Worm (Caenorhabditis elegans) whole organism, L4/young adult: ENCODE results near the gene C08E3.1.
"Not testable (repeated sequence)": the region's sequence is repeated elsewhere in the genome, so short reads cannot be mapped to it uniquely, and the experiment has no call there.

ENCODE experiments used
- W03F9.2 ChIP-seq: fragments of 150-350 bp; optimal IDR thresholded peaks from 2 replicates; lab custom pipeline; 2014; ENCODE audit warnings: missing biosample characterization, missing genetic modification characterization
- dao-5 ChIP-seq: sonication (generic microtip); optimal IDR thresholded peaks from 2 replicates; lab custom pipeline; 2016; ENCODE audit warnings: missing genotype, missing genetic modification characterization, moderate library complexity, missing compliant biosample characterization
- him-1 ChIP-seq: sonication (generic microtip); optimal IDR thresholded peaks from 2 replicates; lab custom pipeline; 2016; ENCODE audit warnings: missing genotype, missing genetic modification reagents, missing genetic modification characterization, missing compliant biosample characterization

The C08E3.1 gene

DNA sequence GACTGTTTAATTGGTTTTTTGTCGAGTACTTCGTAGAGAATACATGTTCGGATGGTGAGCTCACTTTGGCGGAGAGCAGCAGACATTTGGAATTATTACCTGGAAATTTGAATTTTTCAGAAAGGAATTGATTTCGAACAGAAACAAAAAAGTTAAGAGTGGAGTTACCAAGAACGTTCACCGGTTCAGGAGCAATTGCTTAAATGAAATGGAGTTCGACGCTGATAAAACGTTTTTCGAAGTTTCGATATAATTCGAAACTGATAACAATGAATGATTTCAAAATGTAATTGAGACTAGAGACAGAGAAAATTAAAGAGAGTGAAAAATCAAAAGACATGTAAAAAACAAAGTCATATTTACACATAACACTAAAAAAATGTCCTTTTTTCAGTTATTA lies 23.0 kb upstream of the C08E3.1 start, which contains the start of gene fbxa-163:
TSS of gene fbxa-163 (minus strand) at position 101 of the 400 bp plus-strand sequence.
- TF ChIP-seq him-1 (tag; lab: Kevin White, UChicago) (no peak), dao-5 (tag; lab: Kevin White, UChicago) (no peak), W03F9.2 (tag; lab: Kevin White, UChicago) (no peak)

DNA sequence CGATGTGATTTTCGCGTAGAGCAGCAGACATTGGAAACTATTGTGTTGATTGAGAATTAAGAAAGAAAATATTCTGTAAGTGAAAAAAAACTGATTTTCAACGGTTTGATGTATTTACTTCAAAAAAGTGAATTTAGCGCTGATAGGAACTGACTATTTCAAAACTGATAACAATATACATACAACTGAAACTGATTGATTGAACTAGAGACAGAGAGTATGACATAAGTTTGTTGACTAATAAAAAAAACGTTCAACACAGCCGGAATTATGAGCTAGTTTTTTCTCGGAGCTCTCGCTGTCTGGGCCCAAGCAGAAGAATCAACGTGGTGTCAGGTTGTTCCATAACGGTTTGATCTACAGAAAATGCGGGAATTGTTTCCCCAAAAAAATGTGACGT lies 19.6 kb upstream of the C08E3.1 start, which contains the start of gene fbxa-164:
TSS of gene fbxa-164 (minus strand) at position 101 of the 400 bp plus-strand sequence.
- TF ChIP-seq him-1 (tag; lab: Kevin White, UChicago): no peak
- TF ChIP-seq W03F9.2 (tag; lab: Kevin White, UChicago): no peak
- TF ChIP-seq dao-5 (tag; lab: Kevin White, UChicago): no peak

DNA sequence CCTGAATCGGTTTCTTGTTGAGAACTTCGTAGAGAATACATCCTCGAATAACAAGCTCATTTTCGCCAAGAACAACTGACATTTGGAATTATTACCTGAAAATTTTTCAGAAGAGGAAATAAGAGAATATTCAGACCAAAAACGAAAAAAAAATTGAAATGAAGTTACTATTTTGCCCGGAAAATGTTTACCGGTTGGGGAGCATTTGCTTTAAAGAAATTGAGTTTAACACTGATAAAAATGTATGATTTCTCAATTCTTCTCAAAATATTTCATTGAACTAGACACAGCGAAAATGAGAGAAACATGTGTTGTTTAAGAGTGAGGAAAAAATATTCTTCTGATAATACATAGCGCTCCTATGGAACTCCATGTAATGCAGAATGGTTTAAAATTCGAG lies 17.2 kb upstream of the C08E3.1 start, which contains the start of gene fbxa-165:
TSS of gene fbxa-165 (minus strand) at position 101 of the 400 bp plus-strand sequence.
- TF ChIP-seq him-1 (tag; lab: Kevin White, UChicago) (no peak), W03F9.2 (tag; lab: Kevin White, UChicago) (no peak), dao-5 (tag; lab: Kevin White, UChicago) (no peak)

DNA sequence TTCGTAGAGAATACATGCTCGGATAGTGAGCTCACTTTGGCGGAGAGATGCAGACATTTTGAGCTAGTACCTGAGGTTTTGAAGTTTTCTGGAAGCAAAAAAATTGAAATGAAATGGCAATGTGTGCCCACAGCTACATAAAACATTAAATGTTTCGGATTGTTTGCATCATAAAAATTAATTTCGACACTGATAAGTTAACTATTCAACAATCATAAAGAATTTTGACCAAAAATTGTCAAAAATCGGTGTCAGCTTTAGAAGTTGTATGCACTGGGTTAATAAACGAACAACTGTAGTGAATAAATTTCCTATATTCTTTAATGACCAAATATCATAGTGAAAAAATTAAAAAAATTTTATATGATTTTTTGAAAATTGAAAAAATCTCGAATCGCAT lies 14.6 kb upstream of the C08E3.1 start, which contains the start of gene fbxa-166:
TSS of gene fbxa-166 (minus strand) at position 101 of the 400 bp plus-strand sequence.
- TF ChIP-seq dao-5 (tag; lab: Kevin White, UChicago): no peak
- TF ChIP-seq him-1 (tag; lab: Kevin White, UChicago): no peak
- TF ChIP-seq W03F9.2 (tag; lab: Kevin White, UChicago): no peak

DNA sequence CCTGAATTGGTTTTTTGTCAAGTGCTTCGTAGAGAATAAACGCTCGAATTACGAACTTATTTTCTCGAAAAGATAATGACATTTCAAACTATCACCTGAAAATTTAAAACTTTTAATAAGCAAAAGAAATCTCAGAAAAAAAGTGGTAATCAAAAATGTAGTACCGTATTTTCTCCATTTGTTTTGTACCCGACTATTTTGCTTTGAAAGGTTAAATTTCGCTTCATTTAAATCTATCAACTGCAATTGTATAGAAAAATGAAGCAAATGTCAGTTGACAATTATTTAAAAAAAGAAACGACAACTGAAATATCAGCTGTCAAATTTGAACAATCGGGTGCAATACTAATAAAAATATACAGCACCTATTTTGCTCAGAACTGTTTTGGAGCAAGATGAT lies 12.4 kb upstream of the C08E3.1 start, which contains the start of gene fbxa-158:
TSS of gene fbxa-158 (minus strand) at position 101 of the 400 bp plus-strand sequence.
- TF ChIP-seq dao-5 (tag; lab: Kevin White, UChicago): no peak
- TF ChIP-seq him-1 (tag; lab: Kevin White, UChicago): no peak
- TF ChIP-seq W03F9.2 (tag; lab: Kevin White, UChicago): no peak

DNA sequence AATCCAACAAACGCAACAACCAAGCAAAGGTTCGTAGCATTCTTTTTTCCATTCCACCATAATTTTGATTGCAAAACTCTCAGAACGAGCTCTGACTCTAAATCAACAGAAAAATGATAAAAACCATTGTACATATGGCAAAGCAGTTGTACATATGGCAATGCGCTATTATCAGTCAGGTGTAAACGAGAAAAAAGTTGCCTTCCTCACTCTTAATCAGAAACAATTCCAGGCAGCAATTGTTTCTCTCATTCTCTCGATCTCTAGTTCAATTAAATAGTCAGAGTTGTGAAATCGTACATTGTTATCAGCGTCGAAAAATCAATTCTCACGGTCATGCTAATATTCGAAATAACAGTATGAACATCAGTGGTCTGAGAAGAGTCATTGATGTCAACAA lies 11.8 kb upstream of the C08E3.1 start:
- TF ChIP-seq him-1 (tag; lab: Kevin White, UChicago) (no peak), W03F9.2 (tag; lab: Kevin White, UChicago) (no peak), dao-5 (tag; lab: Kevin White, UChicago) (no peak)

DNA sequence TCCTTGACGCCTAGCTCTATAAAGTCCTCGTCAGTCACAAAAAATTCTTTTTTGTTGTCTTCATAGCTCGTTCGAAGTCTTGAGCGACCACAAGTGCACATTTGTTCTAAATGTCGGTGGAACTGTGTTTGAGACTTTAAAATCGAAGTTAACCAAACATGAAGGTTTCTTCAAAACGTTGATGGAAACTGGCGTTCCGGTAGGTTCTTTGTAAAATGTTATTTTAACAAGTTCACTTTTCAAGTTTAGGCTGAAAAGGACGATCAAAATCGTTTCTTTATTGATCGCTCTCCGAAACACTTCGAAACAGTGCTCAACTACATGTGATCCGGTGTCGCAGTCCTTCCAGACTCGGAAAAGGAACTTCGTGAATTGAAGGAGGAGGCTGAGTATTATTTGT lies 9.0 kb upstream of the C08E3.1 start, which contains the start of gene fbxa-160:
TSS of gene fbxa-160 (minus strand) at position 101 of the 400 bp plus-strand sequence.
- no peak for TF ChIP-seq him-1 (tag; lab: Kevin White, UChicago)
- TF ChIP-seq W03F9.2 (tag; lab: Kevin White, UChicago): no peak
- TF ChIP-seq dao-5 (tag; lab: Kevin White, UChicago): no peak

DNA sequence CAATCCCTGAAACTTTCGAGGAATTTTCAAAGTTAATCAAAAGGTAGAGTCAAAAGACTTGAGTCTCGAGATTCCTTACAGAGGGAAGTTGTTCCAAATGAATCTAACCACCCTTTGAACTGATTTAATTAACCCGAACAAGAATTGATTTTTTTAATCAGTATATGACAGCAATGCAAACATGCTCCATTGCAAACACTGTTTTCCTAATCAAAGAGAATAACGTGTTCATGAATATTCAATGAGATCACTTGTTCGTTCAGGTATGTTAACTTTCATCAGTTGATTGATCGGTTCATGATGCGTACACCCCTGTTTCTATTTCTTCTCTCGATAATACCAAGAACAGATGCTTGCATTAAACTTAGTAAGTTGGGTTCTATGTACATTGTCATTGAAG lies 7.9 kb upstream of the C08E3.1 start, which contains the start of gene C08E3.14:
TSS of gene C08E3.14 (plus strand) at position 301 of the 400 bp plus-strand sequence.
- TF ChIP-seq dao-5 (tag; lab: Kevin White, UChicago): no peak
- no peak for TF ChIP-seq him-1 (tag; lab: Kevin White, UChicago)

DNA sequence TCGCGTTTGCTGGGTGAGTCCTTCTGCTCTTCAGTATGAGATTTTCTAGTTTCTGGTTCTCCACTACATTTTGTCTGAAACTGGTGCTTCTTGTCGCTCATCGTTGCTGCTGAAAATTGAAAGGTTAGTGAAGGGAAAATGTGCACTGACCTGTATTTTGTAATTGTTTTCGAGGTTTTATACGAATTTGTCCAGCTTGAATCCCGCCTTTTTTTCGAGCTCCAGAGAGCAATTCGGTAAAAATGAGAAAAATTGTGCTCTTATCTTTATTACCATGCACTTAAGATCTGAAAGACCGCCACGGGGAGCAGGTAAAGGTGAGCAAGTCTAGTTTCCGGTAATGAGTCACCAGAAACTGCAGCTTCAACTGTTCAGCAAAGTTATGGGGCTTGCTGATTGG lies 5.8 kb upstream of the C08E3.1 start, which contains the start of gene C08E3.15:
TSS of gene C08E3.15 (minus strand) at position 101 of the 400 bp plus-strand sequence.
- not testable (repeated sequence) for TF ChIP-seq W03F9.2, him-1, dao-5 (tag; lab: Kevin White, UChicago)

DNA sequence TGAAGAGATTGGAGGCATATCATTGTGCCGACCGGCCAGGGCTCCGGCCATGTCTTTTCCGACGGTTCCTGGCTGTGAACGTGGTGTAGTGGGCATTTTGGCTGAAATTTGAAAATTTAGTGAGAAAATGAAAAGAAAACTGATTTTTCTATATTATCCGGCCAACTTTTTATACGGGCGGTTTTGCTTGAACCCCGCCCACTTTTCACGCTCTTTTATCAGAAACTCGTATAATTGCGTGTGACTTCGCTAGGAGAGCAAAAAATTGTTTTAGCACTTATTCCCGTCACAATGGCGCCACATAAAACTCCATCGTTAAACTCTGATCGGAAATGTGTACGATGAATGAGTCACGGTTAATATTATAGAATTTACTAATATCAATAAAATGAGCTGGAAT lies 1.4 kb upstream of the C08E3.1 start, which contains the start of gene C08E3.13:
TSS of gene C08E3.13 (minus strand) at position 101 of the 400 bp plus-strand sequence.
- TF ChIP-seq W03F9.2, dao-5, him-1 (tag; lab: Kevin White, UChicago): not testable (repeated sequence)

DNA sequence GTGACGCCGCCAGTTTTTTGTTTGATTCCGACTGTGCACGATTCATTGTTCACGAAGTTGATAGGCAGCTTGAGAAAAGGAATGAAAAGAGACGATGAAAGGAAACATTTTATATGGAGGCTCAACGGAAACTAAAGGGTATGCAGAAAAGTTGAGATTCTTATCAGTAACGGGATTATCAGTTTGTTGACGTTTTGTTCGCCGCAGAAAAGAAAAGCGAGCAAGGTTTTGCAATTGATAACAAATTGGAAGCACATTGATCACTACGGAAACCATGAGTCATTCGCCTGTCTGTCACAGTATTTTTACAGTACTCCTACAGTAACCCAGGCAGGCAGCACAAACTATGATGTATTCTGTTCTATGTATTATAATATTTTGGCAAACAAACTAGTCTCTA lies 2.4 kb downstream of the C08E3.1 start:
- TF ChIP-seq him-1 (tag; lab: Kevin White, UChicago): no peak
- no peak for TF ChIP-seq dao-5 (tag; lab: Kevin White, UChicago)
- TF ChIP-seq W03F9.2 (tag; lab: Kevin White, UChicago): no peak

DNA sequence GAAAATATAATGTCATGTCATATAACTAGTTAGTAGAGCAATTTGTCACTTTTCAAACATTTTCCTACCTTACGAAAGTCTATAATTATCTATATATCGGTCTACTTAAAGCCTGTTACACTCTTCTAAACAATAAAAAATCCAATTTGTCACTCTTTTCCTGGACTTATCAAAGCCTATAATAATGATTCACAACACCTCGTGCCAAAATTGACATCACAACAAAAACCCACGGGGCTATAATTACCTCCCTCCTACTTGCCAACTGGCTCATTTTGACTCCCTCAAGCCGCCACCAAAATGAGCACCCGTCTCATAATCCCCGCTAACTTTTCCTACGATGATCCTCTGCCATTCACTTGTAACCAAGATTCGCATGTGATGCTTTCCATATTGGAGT lies 2.8 kb downstream of the C08E3.1 start, which contains the start of gene srg-20:
TSS of gene srg-20 (plus strand) at position 301 of the 400 bp plus-strand sequence.
- not testable (repeated sequence) for TF ChIP-seq W03F9.2, dao-5, him-1 (tag; lab: Kevin White, UChicago)

DNA sequence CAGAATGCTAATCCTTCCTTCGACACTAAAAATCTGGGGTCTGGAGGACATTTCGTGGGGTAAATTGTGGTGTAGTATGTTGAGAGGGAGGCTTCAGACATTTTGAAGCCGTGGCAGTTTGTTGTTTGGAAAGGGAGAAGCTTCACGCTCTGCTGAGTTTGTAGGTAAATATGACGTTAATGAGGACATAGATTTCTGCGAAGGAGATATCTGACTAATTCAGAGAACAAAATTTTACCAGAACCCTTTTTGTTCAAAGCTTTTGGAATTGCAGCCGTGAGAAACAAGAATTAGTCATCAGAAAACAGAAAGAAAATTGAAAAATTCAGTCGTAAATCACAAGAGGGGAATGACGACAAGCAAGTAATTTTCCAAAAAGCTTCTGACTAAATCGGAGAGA lies 6.9 kb downstream of the C08E3.1 start, which contains the start of gene srh-72:
TSS of gene srh-72 (minus strand) at position 101 of the 400 bp plus-strand sequence.
- TF ChIP-seq dao-5 (tag; lab: Kevin White, UChicago): no peak
- TF ChIP-seq him-1 (tag; lab: Kevin White, UChicago): no peak
